Worm (Caenorhabditis elegans) whole organism, L4 larva: ENCODE measurements around the gene cmtr-2.
A peak's percentile ranks its signal among the peaks of the same experiment; 100 is the strongest.

ENCODE experiments used
- D1046.2 ChIP-seq: fragments of 200-800 bp; sonication (Bioruptor generic); IDR thresholded peaks from 2 replicates; pipeline ENCODE4 v1.3.6; 2022; ENCODE audit warnings: missing genetic modification characterization, missing compliant biosample characterization
- F44E2.7 ChIP-seq: fragments of 200-800 bp; sonication (Bioruptor generic); IDR thresholded peaks from 2 replicates; pipeline ENCODE4 v2.1.2; 2022; ENCODE audit warnings: missing genetic modification characterization, missing compliant biosample characterization
- T20F7.1 ChIP-seq: fragments of 200-800 bp; sonication (Bioruptor generic); optimal IDR thresholded peaks from 2 replicates; lab custom pipeline; 2018; ENCODE audit warnings: mild to moderate bottlenecking, missing genetic modification characterization, missing compliant biosample characterization
- Y105C5A.15 ChIP-seq: fragments of 200-800 bp; sonication (Bioruptor generic); IDR thresholded peaks from 2 replicates; pipeline ENCODE4 v1.3.6; 2022; ENCODE audit warnings: missing genetic modification characterization, missing compliant biosample characterization
- Y5F2A.4 ChIP-seq: fragments of 200-800 bp; sonication (Bioruptor generic); optimal IDR thresholded peaks from 2 replicates; lab custom pipeline; 2018; ENCODE audit warnings: mild to moderate bottlenecking, missing genetic modification characterization, missing compliant biosample characterization
- ZK337.2 ChIP-seq: fragments of 200-800 bp; sonication (Bioruptor generic); IDR thresholded peaks from 2 replicates; pipeline ENCODE4 v1.3.6; 2022; ENCODE audit warnings: missing genetic modification reagents, missing genetic modification characterization, missing compliant biosample characterization
- ZK546.5 ChIP-seq, 2 experiments: sonication (generic microtip); optimal IDR thresholded peaks; 2 replicates each; lab custom pipeline; 2017; ENCODE audit warnings: missing biosample characterization in 2 of 2, missing genetic modification characterization in 2 of 2
- aha-1 ChIP-seq: fragments of 150-350 bp; peaks from one replicate; lab custom pipeline; 2014; ENCODE audit warnings: missing biosample characterization, missing genetic modification characterization
- aly-2 ChIP-seq: sonication (generic microtip); optimal IDR thresholded peaks from 2 replicates; lab custom pipeline; 2018; ENCODE audit warnings: missing biosample characterization, missing genetic modification characterization
- attf-4 ChIP-seq: sonication (generic microtip); optimal IDR thresholded peaks from 3 replicates; lab custom pipeline; 2017; ENCODE audit warnings: missing biosample characterization, missing genetic modification characterization
- ceh-28 ChIP-seq: fragments of 150-350 bp; optimal IDR thresholded peaks from 2 replicates; lab custom pipeline; 2014; ENCODE audit warnings: missing biosample characterization, missing genetic modification reagents, missing genetic modification characterization
- ceh-44 ChIP-seq: fragments of 200-800 bp; sonication (Bioruptor generic); IDR thresholded peaks from 2 replicates; pipeline ENCODE4 v1.3.6; 2022; ENCODE audit warnings: missing genetic modification reagents, missing genetic modification characterization, missing compliant biosample characterization
- ceh-62 ChIP-seq: sonication (generic microtip); optimal IDR thresholded peaks from 2 replicates; lab custom pipeline; 2017; ENCODE audit warnings: missing biosample characterization, missing genetic modification characterization
- cey-2 ChIP-seq: sonication (generic microtip); optimal IDR thresholded peaks from 3 replicates; lab custom pipeline; 2017; ENCODE audit warnings: missing genetic modification characterization, mild to moderate bottlenecking, missing compliant biosample characterization, antibody characterized with exemption, borderline replicate concordance; ENCODE audit not compliant: insufficient read depth
- daf-16 ChIP-seq, 3 experiments: sonication (generic microtip); optimal IDR thresholded peaks; 2 replicates each; lab custom pipeline; 2016 to 2017; ENCODE audit warnings: missing genetic modification characterization in 3 of 3, missing genetic modification reagents in 3 of 3, mild to moderate bottlenecking in 2 of 3, missing compliant biosample characterization in 2 of 3, missing biosample characterization in 1 of 3, moderate library complexity in 1 of 3
- daf-19 ChIP-seq: fragments of 200-800 bp; sonication (Bioruptor generic); conservative IDR thresholded peaks from 2 replicates; pipeline ENCODE4 v1.3.6; 2022; ENCODE audit warnings: missing genetic modification characterization, missing compliant biosample characterization
- duxl-1 ChIP-seq: sonication (generic microtip); optimal IDR thresholded peaks from 2 replicates; lab custom pipeline; 2016; ENCODE audit warnings: mild to moderate bottlenecking, missing genetic modification characterization, moderate library complexity, missing compliant biosample characterization; ENCODE audit not compliant: poor library complexity
- dve-1 ChIP-seq: sonication (generic microtip); optimal IDR thresholded peaks from 2 replicates; lab custom pipeline; 2017; ENCODE audit warnings: antibody characterized with exemption, mild to moderate bottlenecking, missing genetic modification characterization, missing compliant biosample characterization; ENCODE audit not compliant: insufficient read depth
- egl-43 ChIP-seq: fragments of 200-800 bp; sonication (Bioruptor generic); IDR thresholded peaks from 2 replicates; pipeline ENCODE4 v1.3.6; 2022; ENCODE audit warnings: missing genetic modification reagents, missing genetic modification characterization, missing compliant biosample characterization
- hif-1 ChIP-seq, 2 experiments: sonication (generic microtip); optimal IDR thresholded peaks; 2 replicates each; lab custom pipeline; 2016 to 2017; ENCODE audit warnings: missing compliant biosample characterization in 2 of 2, missing genetic modification characterization in 2 of 2, missing genetic modification reagents in 2 of 2, missing genotype in 2 of 2, mild to moderate bottlenecking in 1 of 2
- hlh-11 ChIP-seq: fragments of 200-800 bp; sonication (Bioruptor generic); optimal IDR thresholded peaks from 2 replicates; lab custom pipeline; 2018; ENCODE audit warnings: mild to moderate bottlenecking, missing genetic modification characterization, missing compliant biosample characterization
- hmg-1.1 ChIP-seq: fragments of 200-800 bp; sonication (Bioruptor generic); IDR thresholded peaks from 2 replicates; pipeline ENCODE4 v1.3.6; 2022; ENCODE audit warnings: missing genetic modification reagents, missing genetic modification characterization, missing compliant biosample characterization
- lim-7 ChIP-seq: fragments of 200-800 bp; sonication (Bioruptor generic); IDR thresholded peaks from 2 replicates; pipeline ENCODE4 v1.3.6; 2022; ENCODE audit warnings: missing genetic modification characterization, missing compliant biosample characterization
- lin-15B ChIP-seq: fragments of 150-350 bp; sonication (generic microtip); optimal IDR thresholded peaks from 3 replicates; lab custom pipeline; 2014; ENCODE audit warnings: missing biosample characterization, missing genetic modification characterization
- lsy-2 ChIP-seq, 2 experiments: fragments of 150-350 bp in 1 of 2; sonication (generic microtip) in 1 of 2; optimal IDR thresholded peaks; 2 replicates each; lab custom pipeline; 2014 to 2017; ENCODE audit warnings: missing biosample characterization in 2 of 2, missing genetic modification characterization in 2 of 2
- mdl-1 ChIP-seq, 2 experiments: fragments of 150-350 bp in 1 of 2; sonication (generic microtip) in 1 of 2; optimal IDR thresholded peaks; 2 replicates each; lab custom pipeline; 2014 to 2017; ENCODE audit warnings: missing biosample characterization in 2 of 2, missing genetic modification characterization in 2 of 2
- mdt-29 ChIP-seq: fragments of 200-800 bp; sonication (Bioruptor generic); IDR thresholded peaks from 2 replicates; pipeline ENCODE4 v1.3.6; 2022; ENCODE audit warnings: missing genetic modification reagents, missing genetic modification characterization, missing compliant biosample characterization
- mep-1 ChIP-seq: fragments of 150-350 bp; sonication (generic microtip); optimal IDR thresholded peaks from 3 replicates; lab custom pipeline; 2014; ENCODE audit warnings: missing biosample characterization, missing genetic modification characterization
- mes-2 ChIP-seq: sonication (generic microtip); optimal IDR thresholded peaks from 2 replicates; lab custom pipeline; 2016; ENCODE audit warnings: missing genotype, mild to moderate bottlenecking, missing genetic modification characterization, missing compliant biosample characterization; ENCODE audit not compliant: poor library complexity, severe bottlenecking
- mxl-3 ChIP-seq: fragments of 200-800 bp; sonication (Bioruptor generic); optimal IDR thresholded peaks from 2 replicates; lab custom pipeline; 2018; ENCODE audit warnings: mild to moderate bottlenecking, missing genetic modification characterization, missing compliant biosample characterization
- nhr-25 ChIP-seq: sonication (generic microtip); optimal IDR thresholded peaks from 2 replicates; lab custom pipeline; 2017; ENCODE audit warnings: missing genetic modification characterization, mild to moderate bottlenecking, missing compliant biosample characterization, antibody characterized with exemption, moderate library complexity, borderline replicate concordance; ENCODE audit not compliant: insufficient read depth
- nhr-28 ChIP-seq: fragments of 150-350 bp; optimal IDR thresholded peaks from 2 replicates; lab custom pipeline; 2014; ENCODE audit warnings: missing biosample characterization, missing genetic modification characterization
- nhr-76 ChIP-seq: fragments of 150-350 bp; optimal IDR thresholded peaks from 2 replicates; lab custom pipeline; 2014; ENCODE audit warnings: missing biosample characterization, missing genetic modification characterization
- saeg-2 ChIP-seq: fragments of 200-800 bp; sonication (Bioruptor generic); IDR thresholded peaks from 2 replicates; pipeline ENCODE4 v1.3.6; 2022; ENCODE audit warnings: missing genetic modification reagents, missing genetic modification characterization, missing compliant biosample characterization
- set-16 ChIP-seq: fragments of 200-800 bp; sonication (Bioruptor generic); IDR thresholded peaks from 2 replicates; pipeline ENCODE4 v1.3.6; 2022; ENCODE audit warnings: missing genetic modification reagents, missing genetic modification characterization, missing compliant biosample characterization
- skn-1 ChIP-seq: fragments of 150-350 bp; optimal IDR thresholded peaks from 2 replicates; lab custom pipeline; 2014; ENCODE audit warnings: missing biosample characterization, missing genetic modification characterization
- spr-1 ChIP-seq: sonication (generic microtip); optimal IDR thresholded peaks from 2 replicates; lab custom pipeline; 2016; ENCODE audit warnings: mild to moderate bottlenecking, missing genetic modification characterization, missing compliant biosample characterization
- spr-3 ChIP-seq: fragments of 200-800 bp; sonication (Bioruptor generic); optimal IDR thresholded peaks from 2 replicates; lab custom pipeline; 2018; ENCODE audit warnings: mild to moderate bottlenecking, missing genetic modification characterization, missing compliant biosample characterization
- tag-97 ChIP-seq: fragments of 200-800 bp; sonication (Bioruptor generic); IDR thresholded peaks from 2 replicates; pipeline ENCODE4 v1.3.6; 2022; ENCODE audit warnings: missing genetic modification characterization, missing compliant biosample characterization
- unc-130 ChIP-seq: sonication (generic microtip); optimal IDR thresholded peaks from 2 replicates; lab custom pipeline; 2016; ENCODE audit warnings: missing genetic modification reagents, missing genetic modification characterization, missing compliant biosample characterization
- vab-7 ChIP-seq: fragments of 200-800 bp; sonication (Bioruptor generic); IDR thresholded peaks from 2 replicates; pipeline ENCODE4 v1.3.6; 2022; ENCODE audit warnings: missing genetic modification reagents, missing genetic modification characterization, missing compliant biosample characterization
- zfp-3 ChIP-seq: fragments of 200-800 bp; sonication (Bioruptor generic); conservative IDR thresholded peaks from 2 replicates; pipeline ENCODE4 v1.3.6; 2022; ENCODE audit warnings: missing genetic modification reagents, missing genetic modification characterization, missing compliant biosample characterization
- zip-2 ChIP-seq: fragments of 150-350 bp; optimal IDR thresholded peaks from 2 replicates; lab custom pipeline; 2014; ENCODE audit warnings: missing biosample characterization, missing genetic modification characterization

The cmtr-2 gene

DNA sequence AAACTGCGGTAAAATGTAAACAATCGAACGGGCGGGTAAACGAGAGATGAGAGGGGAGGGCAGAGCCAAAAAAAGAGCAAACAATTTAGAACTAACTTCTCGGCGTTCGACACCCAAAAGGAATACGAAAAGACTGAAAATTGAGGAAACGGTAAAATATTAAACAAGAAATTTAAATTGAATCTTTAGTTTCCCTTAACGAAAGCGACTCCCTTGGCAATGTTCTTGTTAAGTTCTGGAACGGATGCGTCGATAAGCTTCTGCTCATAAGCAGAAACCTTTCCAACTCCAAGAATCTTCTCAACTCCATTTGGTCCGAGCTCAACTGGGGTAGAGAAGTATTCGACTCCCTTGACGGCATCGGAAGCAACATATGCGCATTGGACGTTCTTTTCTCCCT is 8.6 kb upstream of the cmtr-2 start:
- TF ChIP-seq skn-1 (tag; lab: Kevin White, UChicago) (no peak), ceh-62 (tag; lab: Kevin White, UChicago) (no peak), mxl-3 (GFP tag; lab: Kevin White, UChicago) (no peak), vab-7 (GFP tag; lab: Robert Waterston, UW) (no peak), dve-1 (tag; lab: Kevin White, UChicago) (no peak), daf-16 (GFP tag; optimal IDR thresholded peaks at IDR 0.05; lab: Kevin White, UChicago) (no peak), daf-16 (tag; optimal IDR thresholded peaks at IDR 0.05; lab: Kevin White, UChicago) (no peak), Y5F2A.4 (GFP tag; lab: Kevin White, UChicago) (no peak)

DNA sequence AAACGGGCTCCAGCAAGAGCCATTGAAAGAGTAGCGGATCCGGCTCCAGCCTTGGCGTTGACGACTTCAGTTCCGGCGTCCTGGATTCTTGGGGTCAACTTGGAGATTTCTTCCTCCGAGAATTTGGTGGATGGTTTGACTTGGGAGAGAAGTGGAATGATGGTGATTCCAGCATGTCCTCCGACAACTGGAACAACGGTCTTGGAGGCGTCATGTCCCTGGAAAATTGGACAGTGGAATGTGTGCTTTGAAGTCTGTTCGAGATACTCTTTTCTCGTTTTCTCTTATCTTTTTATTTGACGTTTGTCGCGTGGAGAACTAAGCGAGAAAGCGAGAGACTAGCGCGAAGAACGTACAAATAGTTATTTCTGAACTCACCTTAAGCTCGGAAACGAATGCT is 8.1 kb upstream of the cmtr-2 start:
- TF ChIP-seq lim-7 (GFP tag; lab: Robert Waterston, UW) (0 out of 2 replicates have a peak, but pooled peaks have one; percentile 23), aha-1 (tag; lab: Kevin White, UChicago) (peak; percentile 45), nhr-28 (peak; percentile 1), nhr-25 (tag; lab: Kevin White, UChicago) (no peak), set-16 (GFP tag; lab: Robert Waterston, UW) (peak; percentile 15; the same call in 1 of the 2 replicates), zfp-3 (GFP tag; lab: Robert Waterston, UW) (0 out of 2 replicates have a peak, but pooled peaks have one; percentile 72)

DNA sequence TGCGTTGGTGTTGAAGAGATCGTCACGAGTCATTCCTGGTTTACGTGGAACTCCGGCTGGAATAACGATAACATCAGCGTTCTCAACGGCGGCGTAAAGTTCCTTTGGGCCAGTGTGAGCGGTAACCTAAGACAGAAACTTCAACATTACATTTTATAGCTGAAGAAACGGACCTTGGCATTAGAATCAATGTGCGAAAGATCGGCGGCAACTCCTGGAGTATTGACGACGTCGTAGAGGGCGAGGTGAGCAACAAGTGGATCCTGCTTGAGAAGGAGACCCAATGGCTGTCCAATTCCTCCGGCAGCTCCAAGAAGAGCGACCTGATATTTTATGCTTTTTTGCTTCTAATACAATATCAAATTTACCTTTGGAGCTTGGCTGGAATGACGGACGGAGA is 7.6 kb upstream of the cmtr-2 start:
- TF ChIP-seq unc-130 (GFP tag; lab: Kevin White, UChicago) (no peak), aly-2 (tag; lab: Kevin White, UChicago) (no peak), ZK337.2 (GFP tag; lab: Robert Waterston, UW) (no peak), F44E2.7 (GFP tag; lab: Robert Waterston, UW) (no peak), D1046.2 (GFP tag; lab: Robert Waterston, UW) (no peak), ceh-28 (tag; lab: Kevin White, UChicago) (no peak), saeg-2 (GFP tag; lab: Robert Waterston, UW) (no peak), zip-2 (tag; lab: Kevin White, UChicago) (no peak), mdt-29 (no peak), cey-2 (tag; lab: Kevin White, UChicago) (no peak), set-16 (GFP tag; lab: Robert Waterston, UW) (no peak)

DNA sequence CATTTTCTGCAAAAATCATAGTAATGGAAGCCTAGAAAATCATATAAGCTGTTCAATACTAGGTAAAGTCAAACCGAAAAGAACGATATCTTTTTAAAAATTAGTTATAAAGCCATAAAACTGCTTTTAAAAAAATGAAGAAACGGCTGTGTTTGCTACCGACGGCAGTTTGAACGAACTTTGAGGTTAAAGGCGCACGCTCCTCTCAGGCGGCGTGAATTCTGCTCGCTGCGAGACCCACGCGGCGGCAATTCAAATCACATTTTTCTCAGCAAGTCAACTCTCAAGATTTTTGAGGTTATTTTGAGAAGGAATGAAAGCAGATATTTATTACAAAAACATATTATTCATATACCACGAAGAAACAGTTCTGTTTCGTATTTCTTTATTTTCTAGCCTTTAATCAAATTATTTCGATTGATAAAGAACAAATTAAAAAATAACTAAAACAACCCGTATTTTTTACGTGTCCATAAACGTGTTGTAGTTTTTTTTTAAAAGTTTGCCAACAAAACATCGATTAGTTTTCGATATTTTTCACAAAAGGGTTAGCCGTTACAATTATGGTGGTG is 7.0 kb upstream of the cmtr-2 start, which contains the start of the genes mdh-2 and F20H11.4:
Gene mdh-2 (minus strand): TSS at position 6 of the 572 bp plus-strand sequence.
Gene F20H11.4 (plus strand): TSS at position 522 of the 572 bp plus-strand sequence.
- TF ChIP-seq daf-19 (no peak), spr-1 (tag; lab: Kevin White, UChicago) (no peak), lim-7 (GFP tag; lab: Robert Waterston, UW) (no peak), ZK546.5 (tag; optimal IDR thresholded peaks at IDR 0.05; lab: Kevin White, UChicago) (peak in 1 of 2 experiments; percentile 9), T20F7.1 (GFP tag; lab: Kevin White, UChicago) (peak; percentile 43), spr-3 (GFP tag; lab: Kevin White, UChicago) (no peak), lin-15B (tag; lab: Kevin White, UChicago) (no peak), mes-2 (peak; percentile 87), egl-43 (no peak), hlh-11 (tag; lab: Kevin White, UChicago) (peak; percentile 72), nhr-76 (tag; lab: Kevin White, UChicago) (no peak), lsy-2 (tag; optimal IDR thresholded peaks at IDR 0.05; lab: Kevin White, UChicago) (peak; percentile 45 to 88), duxl-1 (no peak), saeg-2 (GFP tag; lab: Robert Waterston, UW) (no peak), F44E2.7 (GFP tag; lab: Robert Waterston, UW) (no peak), tag-97 (GFP tag; lab: Robert Waterston, UW) (no peak), cey-2 (tag; lab: Kevin White, UChicago) (no peak), hif-1 (tag; optimal IDR thresholded peaks at IDR 0.05; lab: Kevin White, UChicago) (peak in 1 of 2 experiments; percentile 48), attf-4 (tag; lab: Kevin White, UChicago) (no peak), ceh-44 (GFP tag; lab: Robert Waterston, UW) (no peak), hmg-1.1 (peak; percentile 40; the same call in 1 of the 2 replicates), mep-1 (tag; lab: Kevin White, UChicago) (peak; percentile 87), Y105C5A.15 (GFP tag; lab: Robert Waterston, UW) (no peak), unc-130 (GFP tag; lab: Kevin White, UChicago) (peak; percentile 55), mdl-1 (tag; optimal IDR thresholded peaks at IDR 0.05; lab: Kevin White, UChicago) (peak in 1 of 2 experiments; percentile 77)
